Fruit fly (Drosophila melanogaster): ENCODE results near the gene CG14322.

Gene CG14322

DNA sequence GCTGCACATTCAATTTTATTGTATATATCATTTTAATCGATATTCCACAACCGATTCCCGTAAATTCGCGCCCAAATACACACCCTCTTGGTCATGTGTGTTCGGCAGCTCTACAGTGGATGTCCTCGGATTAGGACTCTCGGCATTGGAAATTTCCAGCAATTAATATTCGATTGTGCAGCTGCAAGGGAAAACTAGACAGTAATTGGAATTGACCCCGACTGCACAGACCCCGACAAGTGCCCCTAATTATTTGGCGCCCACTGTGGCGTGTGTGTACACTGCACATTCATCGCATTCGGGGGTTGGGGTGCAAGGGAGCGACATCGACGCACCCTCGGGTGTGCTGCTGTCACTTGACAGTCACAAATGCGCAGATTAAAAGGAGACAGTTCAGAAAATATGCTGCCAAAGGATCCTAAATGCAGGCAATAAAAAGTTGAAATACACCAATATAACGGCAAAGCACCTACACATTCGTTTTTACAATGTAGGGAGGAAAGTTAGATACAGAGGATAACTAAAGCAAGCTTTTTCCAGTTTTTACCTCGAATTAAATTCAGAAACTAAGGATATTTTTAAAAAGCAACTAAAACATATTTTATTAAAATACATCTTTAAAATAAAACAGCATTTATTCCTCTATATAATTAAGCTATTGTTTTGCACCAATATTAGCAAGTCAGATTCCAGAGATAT, 61.4 kb downstream of the CG14322 start:
- no peak for TF ChIP-seq CG17801 (GFP tag; optimal IDR thresholded peaks at IDR 0.05; ENCODE audit: partially characterized antibody)

- no peak for TF ChIP-seq CG17801 (GFP tag; optimal IDR thresholded peaks at IDR 0.05; ENCODE audit: partially characterized antibody)
These were observed 62.2 kb downstream of the CG14322 start for dm6 chr3R:17709623-17710145.

- no peak for TF ChIP-seq CG17801 (GFP tag; optimal IDR thresholded peaks at IDR 0.05; ENCODE audit: partially characterized antibody)
These were observed 62.9 kb downstream of the CG14322 start for dm6 chr3R:17710418-17710817.

DNA sequence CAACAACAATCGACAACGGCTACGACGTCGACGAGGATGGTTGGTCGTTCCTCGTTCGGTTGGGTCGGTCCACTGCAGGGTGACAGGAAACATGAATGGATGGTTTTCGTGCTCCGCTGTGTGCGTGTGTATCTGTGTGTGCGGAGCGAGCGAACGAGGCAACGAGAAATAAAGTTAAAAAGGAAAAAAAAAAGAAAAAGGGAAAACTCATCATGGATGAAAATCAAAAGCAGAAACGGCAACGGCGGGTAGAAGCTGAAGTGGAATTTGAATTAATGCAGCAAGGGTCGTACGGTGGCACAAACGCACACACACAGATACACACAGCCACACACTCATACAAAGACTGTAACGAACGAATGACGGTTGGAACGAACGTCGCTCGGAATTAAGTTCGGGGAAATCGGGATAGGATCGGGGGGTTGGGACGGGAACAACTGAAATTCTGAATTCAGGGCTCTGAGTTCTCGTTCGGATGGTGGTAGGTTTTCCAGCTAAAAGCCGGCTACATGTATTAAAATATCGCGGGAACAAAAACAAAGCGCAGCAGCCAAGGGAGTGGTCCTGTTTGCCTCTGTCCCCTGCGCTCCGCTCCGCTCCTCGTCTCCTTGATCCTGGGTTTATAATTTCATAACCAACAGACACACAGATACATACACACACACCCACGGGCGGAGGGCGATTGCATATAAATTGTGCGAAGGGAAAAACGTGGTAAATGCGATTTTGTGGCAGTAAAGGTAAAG, 63.6 kb downstream of the CG14322 start:
- no peak for TF ChIP-seq CG17801 (GFP tag; optimal IDR thresholded peaks at IDR 0.05; ENCODE audit: partially characterized antibody)

dm6 chr3R:17711646-17711975, 64.1 kb downstream of the CG14322 start:
- no peak for TF ChIP-seq CG17801 (GFP tag; optimal IDR thresholded peaks at IDR 0.05; ENCODE audit: partially characterized antibody)

- no peak for TF ChIP-seq CG17801 (GFP tag; optimal IDR thresholded peaks at IDR 0.05; ENCODE audit: partially characterized antibody)
These were observed 65.4 kb downstream of the CG14322 start for dm6 chr3R:17712623-17713521.

dm6 chr3R:17714370-17714769, 66.9 kb downstream of the CG14322 start:
- TF ChIP-seq CG17801 (GFP tag; optimal IDR thresholded peaks at IDR 0.05; ENCODE audit: partially characterized antibody): no peak

DNA sequence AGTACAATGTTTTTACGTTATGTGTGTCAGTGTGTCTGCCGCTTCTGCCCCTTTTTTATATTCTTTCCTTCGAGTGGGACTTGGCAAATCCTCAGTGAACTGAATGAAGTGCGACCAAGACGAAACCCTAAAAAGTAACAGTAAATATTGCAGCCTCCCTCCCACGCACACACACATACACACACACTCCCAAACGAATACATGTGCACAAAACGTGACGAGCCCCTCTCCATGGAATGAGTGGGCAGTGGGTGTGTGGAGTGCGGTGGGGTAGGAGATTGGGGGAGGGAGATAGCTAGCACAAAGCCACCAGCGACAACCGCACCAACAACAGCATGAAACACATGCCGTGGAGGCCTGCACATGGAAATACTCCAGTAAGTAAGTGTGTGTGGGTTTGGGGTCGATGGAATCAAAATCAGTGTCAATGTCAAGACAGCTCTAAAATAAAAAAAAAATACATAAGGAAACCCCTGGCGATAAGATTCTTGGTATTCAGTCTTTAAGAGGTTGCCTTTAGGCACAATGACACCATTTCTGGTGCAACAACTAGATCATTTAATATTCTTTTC, 67.4 kb downstream of the CG14322 start:
- no peak for TF ChIP-seq CG17801 (GFP tag; optimal IDR thresholded peaks at IDR 0.05; ENCODE audit: partially characterized antibody)

DNA sequence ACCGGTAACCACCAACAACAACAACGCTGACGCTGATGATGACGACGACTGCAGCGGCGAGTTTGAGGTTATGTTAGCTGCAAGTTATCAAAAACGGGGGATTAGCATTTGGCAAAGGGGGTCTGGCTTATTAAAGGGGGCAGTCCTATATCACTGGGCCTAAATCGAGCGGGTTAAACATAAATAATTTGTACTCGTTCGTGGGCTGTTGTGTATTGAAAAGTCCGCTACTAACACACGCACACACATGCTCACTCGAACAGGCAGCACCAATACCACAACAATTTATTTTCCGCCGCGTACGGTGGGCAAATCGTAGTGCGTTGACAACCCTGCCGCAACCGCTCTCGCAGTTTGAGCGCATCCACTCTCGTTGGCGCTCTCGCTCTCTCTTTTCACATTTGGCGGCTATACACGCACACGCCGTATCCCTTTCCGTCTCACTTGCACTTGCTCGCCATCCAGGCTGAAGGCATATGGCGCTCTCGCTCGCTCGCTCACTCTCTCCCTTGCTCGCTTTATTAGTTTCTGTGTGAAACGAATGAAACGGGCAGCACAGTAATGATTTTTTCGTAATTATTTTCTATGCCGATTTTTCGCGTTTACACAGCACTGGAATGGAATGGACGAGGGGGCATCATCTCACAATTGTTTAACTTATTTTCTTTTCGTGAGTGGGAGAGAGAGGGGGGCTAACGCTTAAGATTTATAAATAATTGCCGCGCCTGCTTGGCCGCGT, 69.5 kb downstream of the CG14322 start:
- TF ChIP-seq CG17801 (GFP tag; optimal IDR thresholded peaks at IDR 0.05; ENCODE audit: partially characterized antibody): peak; percentile 54

DNA sequence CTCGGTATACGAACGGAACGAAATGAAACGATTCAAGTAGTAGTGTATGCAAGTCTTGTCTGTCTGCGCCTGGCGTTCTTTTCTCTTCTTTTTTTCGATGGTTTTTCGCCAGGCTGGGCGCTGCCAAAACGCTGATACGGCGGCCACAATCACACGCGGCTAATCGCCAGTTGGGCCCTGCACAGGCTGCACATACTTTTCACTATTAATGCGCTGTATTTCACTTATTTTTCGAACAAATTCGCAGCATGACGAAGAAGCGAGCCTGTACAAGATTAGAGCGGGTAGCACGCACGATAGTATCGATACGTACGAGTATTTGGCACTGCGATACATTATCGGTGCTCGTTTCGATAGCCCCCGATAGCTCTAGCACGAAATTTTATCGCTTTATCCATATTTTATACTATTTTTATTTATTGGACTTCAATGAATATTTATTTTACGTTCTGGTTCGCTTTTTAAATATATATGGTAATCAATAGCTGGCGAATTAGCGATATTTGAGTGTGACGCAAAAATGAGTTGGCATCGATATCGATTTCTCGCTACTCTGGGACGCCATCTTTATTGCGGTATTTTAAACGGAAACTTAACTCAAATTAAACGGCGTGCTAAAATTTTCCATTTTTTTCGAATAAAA, 70.7 kb downstream of the CG14322 start, which contains the start of gene osa:
TSS of gene osa (minus strand) at position 300 of the 643 bp plus-strand sequence.
- TF ChIP-seq CG17801 (GFP tag; optimal IDR thresholded peaks at IDR 0.05; ENCODE audit: partially characterized antibody): peak; percentile 24

DNA sequence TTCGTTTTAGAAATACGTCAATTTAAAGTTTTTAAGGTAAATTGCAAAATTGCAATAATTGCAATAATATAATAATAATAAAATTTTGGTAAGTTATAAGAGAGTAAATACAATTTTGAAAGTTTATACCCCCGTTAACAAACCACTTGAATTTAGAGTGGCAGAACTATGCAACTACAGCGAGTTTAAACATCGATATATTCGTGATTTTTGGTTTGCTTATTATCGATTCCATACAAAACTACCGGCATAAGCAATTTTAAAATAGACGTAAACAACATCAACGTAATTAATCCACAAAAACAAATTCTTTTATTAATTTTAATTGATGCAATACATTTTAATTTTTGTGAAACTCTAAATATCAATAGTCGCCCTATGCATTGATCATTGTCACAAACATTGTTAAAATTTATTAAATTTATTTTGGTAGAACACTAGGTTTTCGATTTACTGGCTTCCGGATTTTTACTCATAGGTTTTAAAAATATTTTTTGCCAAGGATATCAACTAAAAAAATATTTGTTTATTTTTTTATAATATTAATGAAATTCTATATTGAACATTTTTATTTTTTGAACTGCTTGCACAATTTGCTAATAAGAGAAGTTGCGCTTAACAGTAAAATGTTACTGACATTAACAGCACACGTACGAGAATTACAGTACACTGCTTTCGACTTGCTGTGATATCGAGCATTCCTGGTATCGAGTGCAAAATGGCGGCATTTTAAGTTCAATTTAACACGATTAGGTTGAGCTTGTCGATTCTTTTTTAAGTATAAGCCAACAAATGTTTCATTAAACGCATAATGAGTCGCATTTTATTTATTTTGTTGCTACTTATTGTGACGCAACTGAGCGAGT, 71.5 kb downstream of the CG14322 start, which contains the start of gene Pxt:
TSS of gene Pxt (plus strand) at position 695 of the 866 bp plus-strand sequence.
- TF ChIP-seq CG17801 (GFP tag; optimal IDR thresholded peaks at IDR 0.05; ENCODE audit: partially characterized antibody): no peak

Measured in ovary, adult (tissue).